Fruit fly (Drosophila melanogaster) whole organism, embryonic: ENCODE results near the gene tj.

ENCODE experiments used
- Aef1 ChIP-seq: fragments of 200-800 bp; sonication (Bioruptor generic); IDR thresholded peaks from 3 replicates; pipeline ENCODE4 v1.3.6; 2022; ENCODE audit warnings: missing biosample characterization, missing genetic modification characterization
- Bdp1 ChIP-seq: fragments of 200-800 bp; sonication (Bioruptor generic); optimal IDR thresholded peaks from 3 replicates; lab custom pipeline; 2016; ENCODE audit warnings: missing biosample characterization, missing genetic modification characterization
- C15 ChIP-seq: fragments of 200-800 bp; sonication (Bioruptor generic); IDR thresholded peaks from 3 replicates; pipeline ENCODE4 v1.3.6; 2022; ENCODE audit warnings: missing biosample characterization, missing genetic modification characterization
- CG10366 ChIP-seq: fragments of 200-800 bp; sonication (Bioruptor generic); IDR thresholded peaks from 2 replicates; pipeline ENCODE4 v1.3.6; 2022; ENCODE audit warnings: missing biosample characterization, missing genetic modification characterization
- CG10543 ChIP-seq: fragments of 200-800 bp; sonication (Bioruptor generic); optimal IDR thresholded peaks from 3 replicates; lab custom pipeline; 2017; ENCODE audit warnings: missing biosample characterization, mild to moderate bottlenecking, missing genetic modification characterization, moderate library complexity
- CG12104 ChIP-seq: fragments of 200-800 bp; sonication (Bioruptor generic); optimal IDR thresholded peaks from 3 replicates; lab custom pipeline; 2016; ENCODE audit warnings: missing biosample characterization, missing genetic modification characterization
- CG12236 ChIP-seq: fragments of 200-800 bp; sonication (Bioruptor generic); optimal IDR thresholded peaks from 2 replicates; lab custom pipeline; 2016; ENCODE audit warnings: missing biosample characterization, missing genetic modification characterization
- CG15073 ChIP-seq: fragments of 200-800 bp; sonication (Bioruptor generic); optimal IDR thresholded peaks from 2 replicates; lab custom pipeline; 2016; ENCODE audit warnings: missing biosample characterization, missing genetic modification characterization
- CG15269 ChIP-seq: fragments of 200-800 bp; sonication (Bioruptor generic); optimal IDR thresholded peaks from 2 replicates; lab custom pipeline; 2018; ENCODE audit warnings: missing biosample characterization, mild to moderate bottlenecking, missing genetic modification characterization, moderate library complexity
- CG1647 ChIP-seq: fragments of 200-800 bp; sonication (Bioruptor generic); optimal IDR thresholded peaks from 3 replicates; lab custom pipeline; 2016; ENCODE audit warnings: missing biosample characterization, missing genetic modification characterization
- CG17361 ChIP-seq: fragments of 200-800 bp; sonication (Bioruptor generic); IDR thresholded peaks from 3 replicates; pipeline ENCODE4 v1.3.6; 2022; ENCODE audit warnings: missing biosample characterization, missing genetic modification characterization
- CG2712 ChIP-seq: fragments of 200-800 bp; optimal IDR thresholded peaks from 3 replicates; lab custom pipeline; 2019; ENCODE audit warnings: missing biosample characterization, mild to moderate bottlenecking, missing genetic modification characterization, moderate library complexity
- CG30403 ChIP-seq: fragments of 200-800 bp; sonication (Bioruptor generic); optimal IDR thresholded peaks from 3 replicates; lab custom pipeline; 2016; ENCODE audit warnings: missing biosample characterization, missing genetic modification characterization
- CG31441 ChIP-seq: fragments of 200-800 bp; sonication (Bioruptor generic); IDR thresholded peaks from 2 replicates; pipeline ENCODE4 v1.3.6; 2022; ENCODE audit warnings: missing biosample characterization, missing genetic modification characterization
- CG32767 ChIP-seq: fragments of 200-800 bp; sonication (Bioruptor generic); IDR thresholded peaks from 2 replicates; pipeline ENCODE4 v1.3.6; 2022; ENCODE audit warnings: missing biosample characterization, missing genetic modification characterization
- CG4617 ChIP-seq: fragments of 200-800 bp; sonication (Bioruptor generic); optimal IDR thresholded peaks from 3 replicates; lab custom pipeline; 2016; ENCODE audit warnings: missing biosample characterization, missing genetic modification characterization, borderline replicate concordance
- CG6689 ChIP-seq: fragments of 200-800 bp; sonication (Bioruptor generic); IDR thresholded peaks from 2 replicates; pipeline ENCODE4 v1.3.6; 2022; ENCODE audit warnings: missing biosample characterization, missing genetic modification characterization
- CG8359 ChIP-seq: fragments of 200-800 bp; sonication (Bioruptor generic); optimal IDR thresholded peaks from 2 replicates; lab custom pipeline; 2017; ENCODE audit warnings: missing biosample characterization, mild to moderate bottlenecking, missing genetic modification characterization, borderline replicate concordance
- CG9215 ChIP-seq: fragments of 200-800 bp; sonication (Bioruptor generic); IDR thresholded peaks from 2 replicates; pipeline ENCODE4 v1.3.6; 2022; ENCODE audit warnings: missing biosample characterization, missing genetic modification characterization
- CG9727 ChIP-seq: fragments of 200-800 bp; sonication (Bioruptor generic); optimal IDR thresholded peaks from 3 replicates; lab custom pipeline; 2017; ENCODE audit warnings: missing biosample characterization, mild to moderate bottlenecking, missing genetic modification characterization
- CTCF ChIP-seq: fragments of 200-800 bp; sonication (Bioruptor generic); optimal IDR thresholded peaks from 2 replicates; lab custom pipeline; 2017; ENCODE audit warnings: missing biosample characterization, mild to moderate bottlenecking, missing genetic modification characterization, moderate library complexity
- CoRest ChIP-seq: fragments of 200-800 bp; sonication (Bioruptor generic); optimal IDR thresholded peaks from 3 replicates; lab custom pipeline; 2018; ENCODE audit warnings: missing biosample characterization, mild to moderate bottlenecking, missing genetic modification characterization, moderate library complexity
- Dip2 ChIP-seq: fragments of 200-800 bp; sonication (Bioruptor generic); IDR thresholded peaks from 2 replicates; pipeline ENCODE4 v1.3.6; 2022; ENCODE audit warnings: missing biosample characterization, missing genetic modification characterization
- Doc2 ChIP-seq: fragments of 200-800 bp; sonication (Bioruptor generic); IDR thresholded peaks from 2 replicates; pipeline ENCODE4 v1.3.6; 2022; ENCODE audit warnings: missing biosample characterization, missing genetic modification characterization
- Drgx ChIP-seq: fragments of 200-800 bp; sonication (Bioruptor generic); IDR thresholded peaks from 2 replicates; pipeline ENCODE4 v1.3.6; 2022; ENCODE audit warnings: missing biosample characterization, missing genetic modification characterization
- Hsf ChIP-seq: fragments of 200-800 bp; sonication (Bioruptor generic); optimal IDR thresholded peaks from 3 replicates; lab custom pipeline; 2016; ENCODE audit warnings: missing biosample characterization, missing genetic modification characterization
- Optix ChIP-seq: fragments of 200-800 bp; sonication (Bioruptor generic); IDR thresholded peaks from 3 replicates; pipeline ENCODE4 v1.3.6; 2022; ENCODE audit warnings: missing biosample characterization, missing genetic modification characterization
- Sox102F ChIP-seq: fragments of 200-800 bp; sonication (Bioruptor generic); optimal IDR thresholded peaks from 2 replicates; lab custom pipeline; 2018; ENCODE audit warnings: missing biosample characterization, mild to moderate bottlenecking, missing genetic modification characterization, moderate library complexity
- btn ChIP-seq: fragments of 200-800 bp; sonication (Bioruptor generic); optimal IDR thresholded peaks from 2 replicates; lab custom pipeline; 2016; ENCODE audit warnings: missing biosample characterization, missing genetic modification characterization
- dmrt11E ChIP-seq: fragments of 200-800 bp; sonication (Bioruptor generic); optimal IDR thresholded peaks from 3 replicates; lab custom pipeline; 2018; ENCODE audit warnings: missing biosample characterization, mild to moderate bottlenecking, missing genetic modification characterization, moderate library complexity
- dmrt99B ChIP-seq: fragments of 200-800 bp; sonication (Bioruptor generic); optimal IDR thresholded peaks from 2 replicates; lab custom pipeline; 2018; ENCODE audit warnings: missing biosample characterization, mild to moderate bottlenecking, missing genetic modification characterization, moderate library complexity
- ftz-f1 ChIP-seq: fragments of 200-800 bp; sonication (Bioruptor generic); optimal IDR thresholded peaks from 2 replicates; lab custom pipeline; 2016; ENCODE audit warnings: missing biosample characterization, missing genetic modification characterization
- grau ChIP-seq: fragments of 200-800 bp; optimal IDR thresholded peaks from 3 replicates; lab custom pipeline; 2019; ENCODE audit warnings: missing biosample characterization, mild to moderate bottlenecking, missing genetic modification characterization, moderate library complexity
- grn ChIP-seq: fragments of 200-800 bp; sonication (Bioruptor generic); optimal IDR thresholded peaks from 3 replicates; lab custom pipeline; 2017; ENCODE audit warnings: missing biosample characterization, missing genetic modification characterization
- gro ChIP-seq: fragments of 200-800 bp; sonication (Bioruptor generic); optimal IDR thresholded peaks from 2 replicates; lab custom pipeline; 2016; ENCODE audit warnings: missing biosample characterization, missing genetic modification characterization
- gsb-n ChIP-seq: fragments of 200-800 bp; sonication (Bioruptor generic); optimal IDR thresholded peaks from 3 replicates; lab custom pipeline; 2018; ENCODE audit warnings: missing biosample characterization, mild to moderate bottlenecking, missing genetic modification characterization
- hkb ChIP-seq, 2 experiments: fragments of 200-800 bp in 1 of 2; fragments of >200 bp in 1 of 2; sonication (Bioruptor generic) in 1 of 2; IDR thresholded peaks in 1 of 2; optimal IDR thresholded peaks in 1 of 2; 2 replicates each; pipeline versions ENCODE4 v1.3.6 to Lab custom; 2017 to 2022; ENCODE audit warnings: missing biosample characterization in 1 of 2, missing genetic modification characterization in 1 of 2
- kah ChIP-seq: fragments of 200-800 bp; sonication (Bioruptor generic); optimal IDR thresholded peaks from 2 replicates; lab custom pipeline; 2018; ENCODE audit warnings: missing biosample characterization, mild to moderate bottlenecking, missing genetic modification characterization
- lov ChIP-seq, 2 experiments: fragments of 200-800 bp in 1 of 2; fragments of >200 bp in 1 of 2; sonication (Bioruptor generic) in 1 of 2; IDR thresholded peaks in 1 of 2; optimal IDR thresholded peaks in 1 of 2; 2 replicates in 1 of 2; 3 replicates in 1 of 2; pipeline versions ENCODE4 v1.3.6 to Lab custom; 2017 to 2022; ENCODE audit warnings: missing biosample characterization in 1 of 2, missing genetic modification characterization in 1 of 2
- onecut ChIP-seq: fragments of 200-800 bp; sonication (Bioruptor generic); IDR thresholded peaks from 2 replicates; pipeline ENCODE4 v1.3.6; 2022; ENCODE audit warnings: missing biosample characterization, missing genetic modification characterization
- p53 ChIP-seq: fragments of 200-800 bp; sonication (Bioruptor generic); optimal IDR thresholded peaks from 2 replicates; lab custom pipeline; 2016; ENCODE audit warnings: missing biosample characterization, missing genetic modification characterization
- pb ChIP-seq: fragments of 200-800 bp; sonication (Bioruptor generic); optimal IDR thresholded peaks from 3 replicates; lab custom pipeline; 2016; ENCODE audit warnings: missing biosample characterization, missing genetic modification characterization
- rib ChIP-seq: fragments of 200-800 bp; sonication (Bioruptor generic); IDR thresholded peaks from 2 replicates; pipeline ENCODE4 v1.3.6; 2022; ENCODE audit warnings: missing biosample characterization, missing genetic modification characterization
- sd ChIP-seq: fragments of 200-800 bp; sonication (Bioruptor generic); optimal IDR thresholded peaks from 3 replicates; lab custom pipeline; 2018; ENCODE audit warnings: missing biosample characterization, mild to moderate bottlenecking, missing genetic modification characterization, moderate library complexity
- slou ChIP-seq: fragments of 200-800 bp; sonication (Bioruptor generic); optimal IDR thresholded peaks from 3 replicates; lab custom pipeline; 2016; ENCODE audit warnings: missing biosample characterization, missing genetic modification characterization
- sna ChIP-seq: fragments of 200-800 bp; sonication (Bioruptor generic); IDR thresholded peaks from 2 replicates; pipeline ENCODE4 v1.3.6; 2022; ENCODE audit warnings: missing biosample characterization, missing genetic modification characterization; ENCODE audit not compliant: partially characterized antibody
- sqz ChIP-seq: fragments of 200-800 bp; sonication (Bioruptor generic); optimal IDR thresholded peaks from 3 replicates; lab custom pipeline; 2018; ENCODE audit warnings: missing biosample characterization, mild to moderate bottlenecking, missing genetic modification characterization
- tap ChIP-seq: fragments of 200-800 bp; optimal IDR thresholded peaks from 3 replicates; lab custom pipeline; 2019; ENCODE audit warnings: missing biosample characterization, mild to moderate bottlenecking, missing genetic modification characterization, moderate library complexity
- tup ChIP-seq: fragments of 200-800 bp; sonication (Bioruptor generic); optimal IDR thresholded peaks from 2 replicates; lab custom pipeline; 2016; ENCODE audit warnings: missing biosample characterization, mild to moderate bottlenecking, missing genetic modification characterization, moderate library complexity
- unc-4 ChIP-seq: fragments of 200-800 bp; sonication (Bioruptor generic); IDR thresholded peaks from 2 replicates; pipeline ENCODE4 v1.3.6; 2022; ENCODE audit warnings: missing biosample characterization, missing genetic modification characterization; ENCODE audit not compliant: partially characterized antibody
- yki ChIP-seq: fragments of >200 bp; optimal IDR thresholded peaks from 3 replicates; lab custom pipeline; 2018

The tj gene

DNA sequence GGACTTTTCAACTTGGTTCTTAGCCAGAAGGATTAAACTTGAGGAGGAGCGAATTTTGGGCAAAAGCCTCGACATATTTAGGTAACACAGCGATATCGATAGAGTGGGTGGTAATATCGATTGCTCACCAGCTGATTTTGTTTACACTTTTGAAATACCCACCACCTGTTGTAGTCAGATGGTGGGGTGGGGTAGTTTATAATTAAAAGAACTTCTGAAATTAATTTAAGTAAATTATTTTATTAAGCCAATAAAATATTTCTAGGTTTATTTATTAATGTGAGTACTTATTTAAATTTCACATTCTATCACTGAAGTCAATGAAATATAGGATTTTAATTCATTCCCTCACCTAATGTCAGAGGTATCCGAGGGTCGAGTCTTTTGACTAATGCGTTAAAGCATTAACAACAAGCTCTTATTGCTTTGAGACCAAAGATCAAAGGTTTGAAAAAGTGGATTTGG lies 26.0 kb downstream of the tj start, which contains the start of the genes CG10194 and CG18094 (continued):
- TF ChIP-seq grau (no peak), unc-4 (GFP tag; lab: Robert Waterston, UW) (peak; percentile 70), CG8359 (GFP tag; lab: Kevin White, UChicago) (no peak), CG4617 (GFP tag; lab: Kevin White, UChicago) (peak; percentile 22), CG9727 (peak; percentile 38), ftz-f1 (GFP tag; lab: Kevin White, UChicago) (no peak), onecut (GFP tag; lab: Robert Waterston, UW) (no peak; the same call in 1 of the 2 replicates), CG31441 (GFP tag; lab: Robert Waterston, UW) (no peak), p53 (GFP tag; lab: Kevin White, UChicago) (no peak), CG6689 (no peak; the same call in 1 of the 2 replicates), CG30403 (GFP tag; lab: Kevin White, UChicago) (peak; percentile 53), CG17361 (GFP tag; lab: Robert Waterston, UW) (no peak; the same call in 1 of the 3 replicates), CG2712 (tag; lab: Kevin White, UChicago) (peak; percentile 65), rib (GFP tag; lab: Robert Waterston, UW) (no peak), slou (GFP tag; lab: Kevin White, UChicago) (no peak), tup (GFP tag; lab: Kevin White, UChicago) (no peak), CoRest (no peak), gro (GFP tag; lab: Kevin White, UChicago) (no peak), Aef1 (0 out of 3 replicates have a peak, but pooled peaks have one; percentile 31), Drgx (GFP tag; lab: Robert Waterston, UW) (no peak; the same call in 1 of the 2 replicates), hkb (optimal IDR thresholded peaks at IDR 0.05; lab: Kevin White, UChicago) (no peak), hkb (GFP tag; IDR thresholded peaks at IDR 0.05; lab: Robert Waterston, UW) (peak; percentile 19; the same call in 1 of the 2 replicates), Hsf (peak; percentile 38), CG12236 (GFP tag; lab: Kevin White, UChicago) (no peak), Bdp1 (GFP tag; lab: Kevin White, UChicago) (no peak), gsb-n (tag; lab: Kevin White, UChicago) (no peak), CG10366 (GFP tag; lab: Robert Waterston, UW) (no peak), CTCF (GFP tag; lab: Kevin White, UChicago) (no peak), btn (no peak), CG12104 (no peak), sna (GFP tag; lab: Robert Waterston, UW) (peak; percentile 70), dmrt11E (tag; lab: Kevin White, UChicago) (no peak), CG32767 (GFP tag; lab: Robert Waterston, UW) (no peak), sd (tag; lab: Kevin White, UChicago) (no peak), CG15269 (tag; lab: Kevin White, UChicago) (no peak), grn (no peak), CG1647 (no peak), pb (GFP tag; lab: Kevin White, UChicago) (no peak), CG9215 (GFP tag; lab: Robert Waterston, UW) (peak; percentile 11; the same call in 1 of the 2 replicates), Doc2 (GFP tag; lab: Robert Waterston, UW) (no peak), CG15073 (GFP tag; lab: Kevin White, UChicago) (no peak), dmrt99B (no peak), lov (optimal IDR thresholded peaks at IDR 0.05; lab: Kevin White, UChicago) (no peak), lov (GFP tag; IDR thresholded peaks at IDR 0.05; lab: Robert Waterston, UW) (no peak), tap (tag; lab: Kevin White, UChicago) (no peak), C15 (no peak), CG10543 (GFP tag; lab: Kevin White, UChicago) (no peak), yki (lab: Kevin White, UChicago) (no peak), sqz (GFP tag; lab: Kevin White, UChicago) (no peak), Optix (GFP tag; lab: Robert Waterston, UW) (no peak), Dip2 (no peak), Sox102F (GFP tag; lab: Kevin White, UChicago) (no peak), kah (peak; percentile 100)
